Worm (Caenorhabditis elegans) whole organism, L2 larva: ENCODE measurements around the gene Y17G7B.3.

Experiments used
- C34F6.9 ChIP-seq: fragments of 150-350 bp; optimal IDR thresholded peaks from 2 replicates; lab custom pipeline; 2014; ENCODE audit warnings: missing biosample characterization, missing genetic modification characterization
- blmp-1 ChIP-seq: sonication (generic microtip); optimal IDR thresholded peaks from 2 replicates; lab custom pipeline; 2017; ENCODE audit warnings: missing genetic modification characterization, mild to moderate bottlenecking, missing compliant biosample characterization, antibody characterized with exemption, moderate library complexity; ENCODE audit not compliant: insufficient read depth
- crh-2 ChIP-seq: sonication (generic microtip); optimal IDR thresholded peaks from 2 replicates; lab custom pipeline; 2017; ENCODE audit warnings: missing biosample characterization, missing genetic modification characterization
- dmd-4 ChIP-seq: sonication (generic microtip); optimal IDR thresholded peaks from 2 replicates; lab custom pipeline; 2017; ENCODE audit warnings: missing biosample characterization, missing genetic modification characterization
- egl-27 ChIP-seq: sonication (generic microtip); optimal IDR thresholded peaks from 3 replicates; lab custom pipeline; 2017; ENCODE audit warnings: missing biosample characterization, missing genetic modification reagents, missing genetic modification characterization
- elt-1 ChIP-seq: fragments of 150-350 bp; optimal IDR thresholded peaks from 2 replicates; lab custom pipeline; 2014; ENCODE audit warnings: missing biosample characterization, missing genetic modification characterization
- mab-5 ChIP-seq: fragments of 150-350 bp; optimal IDR thresholded peaks from 2 replicates; lab custom pipeline; 2014; ENCODE audit warnings: missing biosample characterization, missing genetic modification characterization
- nhr-11 ChIP-seq: fragments of 150-350 bp; optimal IDR thresholded peaks from 2 replicates; lab custom pipeline; 2014; ENCODE audit warnings: missing biosample characterization, missing genetic modification characterization
- nhr-237 ChIP-seq: fragments of 150-350 bp; optimal IDR thresholded peaks from 2 replicates; lab custom pipeline; 2014; ENCODE audit warnings: missing biosample characterization, missing genetic modification characterization
- nhr-6 ChIP-seq: fragments of 150-350 bp; optimal IDR thresholded peaks from 2 replicates; lab custom pipeline; 2014; ENCODE audit warnings: missing biosample characterization, missing genetic modification characterization
- snpc-4 ChIP-seq: fragments of 150-350 bp; optimal IDR thresholded peaks from 2 replicates; lab custom pipeline; 2014; ENCODE audit warnings: missing biosample characterization, missing genetic modification characterization
- unc-55 ChIP-seq: fragments of 150-350 bp; sonication (generic microtip); optimal IDR thresholded peaks from 3 replicates; lab custom pipeline; 2014; ENCODE audit warnings: missing biosample characterization, missing genetic modification reagents, missing genetic modification characterization
- unc-62 ChIP-seq: fragments of 150-350 bp; optimal IDR thresholded peaks from 2 replicates; lab custom pipeline; 2014; ENCODE audit warnings: missing biosample characterization, missing genetic modification reagents, missing genetic modification characterization
- ztf-11 ChIP-seq: sonication (generic microtip); optimal IDR thresholded peaks from 2 replicates; lab custom pipeline; 2017; ENCODE audit warnings: missing biosample characterization, missing genetic modification characterization

DNA sequence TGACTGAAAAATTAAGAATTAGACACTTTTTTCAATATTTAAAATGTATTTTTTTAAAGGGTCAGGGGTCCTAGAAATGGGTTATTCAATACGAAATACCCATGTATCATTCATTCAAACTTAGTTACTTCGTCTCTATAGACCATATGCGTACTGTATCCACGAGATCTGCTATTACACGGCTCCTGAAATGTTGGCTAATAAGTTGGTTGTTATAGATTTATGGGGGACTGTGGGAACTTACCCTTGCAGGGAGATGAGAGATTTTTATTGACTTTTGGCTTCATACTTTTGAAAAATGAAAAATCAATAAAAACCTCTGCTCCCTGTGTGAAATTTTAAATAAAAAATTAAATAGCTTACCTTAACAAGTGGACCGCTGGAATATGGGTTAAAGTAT is 9.9 kb upstream of the Y17G7B.3 start:
- no peak for TF ChIP-seq elt-1 (tag; lab: Kevin White, UChicago)
- TF ChIP-seq ztf-11 (tag; lab: Kevin White, UChicago): no peak
- no peak for TF ChIP-seq egl-27 (tag; lab: Kevin White, UChicago)
- TF ChIP-seq blmp-1 (tag; lab: Kevin White, UChicago): no peak
- no peak for TF ChIP-seq dmd-4
- TF ChIP-seq nhr-11 (tag; lab: Kevin White, UChicago): no peak
- no peak for TF ChIP-seq unc-62 (GFP tag; lab: Kevin White, UChicago)
- no peak for TF ChIP-seq unc-55 (GFP tag; lab: Kevin White, UChicago)
- no peak for TF ChIP-seq C34F6.9 (tag; lab: Kevin White, UChicago)
- TF ChIP-seq nhr-237: no peak
- TF ChIP-seq mab-5 (tag; lab: Kevin White, UChicago): no peak
- TF ChIP-seq nhr-6: no peak
- no peak for TF ChIP-seq crh-2 (tag; lab: Kevin White, UChicago)
- TF ChIP-seq snpc-4 (tag; lab: Kevin White, UChicago): no peak
